Fruit fly (Drosophila melanogaster): Measurements from ENCODE around the gene CG32700.

DNA sequence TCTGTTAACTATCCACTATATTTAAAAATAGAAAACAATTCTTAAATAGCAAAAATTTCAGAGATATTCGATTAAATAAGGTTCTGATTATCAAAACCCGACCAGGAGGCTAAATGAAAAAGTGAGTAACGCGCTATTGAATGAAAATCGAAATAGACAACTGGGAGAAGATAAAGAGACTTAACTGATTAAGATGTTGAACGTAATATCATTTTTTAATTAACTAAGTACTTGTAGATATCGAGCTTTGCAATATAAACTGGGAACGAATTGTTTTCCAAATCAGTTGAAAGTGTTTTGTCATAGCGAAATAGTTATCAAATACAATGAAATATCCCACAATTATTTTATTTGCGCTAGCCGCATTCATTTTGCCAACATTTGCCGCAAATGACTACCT is 17.1 kb downstream of the CG32700 start, which contains the start of gene CG34026:
- TF ChIP-seq dac (GFP tag; optimal IDR thresholded peaks at IDR 0.05): no peak
- no peak for TF ChIP-seq lz (GFP tag; optimal IDR thresholded peaks at IDR 0.05)
- TF ChIP-seq svp (GFP tag): no peak
- TF ChIP-seq Lpt (GFP tag; optimal IDR thresholded peaks at IDR 0.05): no peak
- no peak for TF ChIP-seq CG8632 (GFP tag; optimal IDR thresholded peaks at IDR 0.05)
- TF ChIP-seq CG3919 (GFP tag; optimal IDR thresholded peaks at IDR 0.05): no peak
- TF ChIP-seq acj6 (GFP tag; optimal IDR thresholded peaks at IDR 0.05): no peak
- TF ChIP-seq Hr39 (GFP tag; optimal IDR thresholded peaks at IDR 0.05): no peak
- no peak for TF ChIP-seq Met (GFP tag; optimal IDR thresholded peaks at IDR 0.05)
- TF ChIP-seq CG6808 (GFP tag; optimal IDR thresholded peaks at IDR 0.05): no peak
- TF ChIP-seq Eip78C (GFP tag): no peak
- TF ChIP-seq salr (GFP tag; optimal IDR thresholded peaks at IDR 0.05): no peak
- no peak for TF ChIP-seq CG9139 (GFP tag; optimal IDR thresholded peaks at IDR 0.05)
- TF ChIP-seq dsx (GFP tag; optimal IDR thresholded peaks at IDR 0.05; ENCODE audit: poor library complexity, severe bottlenecking): no peak
